Worm (Caenorhabditis elegans) whole organism, L4/young adult: ENCODE data around the gene cup-4.

Experiments used
- dao-5 ChIP-seq: sonication (generic microtip); optimal IDR thresholded peaks from 2 replicates; lab custom pipeline; 2016; ENCODE audit warnings: missing genotype, missing genetic modification characterization, moderate library complexity, missing compliant biosample characterization
- him-1 ChIP-seq: sonication (generic microtip); optimal IDR thresholded peaks from 2 replicates; lab custom pipeline; 2016; ENCODE audit warnings: missing genotype, missing genetic modification reagents, missing genetic modification characterization, missing compliant biosample characterization

- TF ChIP-seq him-1 (tag; lab: Kevin White, UChicago) (no peak), dao-5 (tag; lab: Kevin White, UChicago) (no peak)
Measured at ce11 chrIII:7866189-7866588, at the start of gene cup-4.
